Fruit fly (Drosophila melanogaster) whole organism, embryonic: ENCODE measurements around the gene P5CDh2.
A peak's percentile ranks its signal among the peaks of the same experiment; 100 is the strongest.

ENCODE experiments used
- Ada2b ChIP-seq: fragments of 200-800 bp; sonication (Bioruptor generic); IDR thresholded peaks from 2 replicates; pipeline ENCODE4 v1.3.6; 2022; ENCODE audit warnings: missing biosample characterization, missing genetic modification characterization
- Adf1 ChIP-seq: fragments of 200-800 bp; sonication (Bioruptor generic); IDR thresholded peaks from 2 replicates; pipeline ENCODE4 v1.3.6; 2022; ENCODE audit warnings: missing biosample characterization, missing genetic modification characterization
- BEAF-32 ChIP-seq: fragments of 200-800 bp; sonication (Bioruptor generic); optimal IDR thresholded peaks from 3 replicates; lab custom pipeline; 2017; ENCODE audit warnings: missing biosample characterization, missing genetic modification characterization, mild to moderate bottlenecking, moderate library complexity, missing genetic modification reagents
- CG13296 ChIP-seq: fragments of 200-800 bp; sonication (Bioruptor generic); optimal IDR thresholded peaks from 3 replicates; lab custom pipeline; 2018; ENCODE audit warnings: missing biosample characterization, mild to moderate bottlenecking, missing genetic modification characterization
- CG13624 ChIP-seq: fragments of 200-800 bp; sonication (Bioruptor generic); optimal IDR thresholded peaks from 2 replicates; lab custom pipeline; 2016; ENCODE audit warnings: missing biosample characterization, missing genetic modification characterization
- CG15011 ChIP-seq: fragments of 200-800 bp; sonication (Bioruptor generic); optimal IDR thresholded peaks from 3 replicates; lab custom pipeline; 2018; ENCODE audit warnings: missing biosample characterization, mild to moderate bottlenecking, missing genetic modification characterization
- CG1602 ChIP-seq: fragments of 200-800 bp; sonication (Bioruptor generic); optimal IDR thresholded peaks from 3 replicates; lab custom pipeline; 2016; ENCODE audit warnings: missing biosample characterization, missing genetic modification characterization
- CG17361 ChIP-seq: fragments of 200-800 bp; sonication (Bioruptor generic); IDR thresholded peaks from 3 replicates; pipeline ENCODE4 v1.3.6; 2022; ENCODE audit warnings: missing biosample characterization, missing genetic modification characterization
- CG17612 ChIP-seq: fragments of 200-800 bp; sonication (Bioruptor generic); IDR thresholded peaks from 2 replicates; pipeline ENCODE4 v1.3.6; 2022; ENCODE audit warnings: missing biosample characterization, missing genetic modification characterization
- CG17802 ChIP-seq: fragments of 200-800 bp; sonication (Bioruptor generic); optimal IDR thresholded peaks from 2 replicates; lab custom pipeline; 2018; ENCODE audit warnings: missing biosample characterization, mild to moderate bottlenecking, missing genetic modification characterization, moderate library complexity
- CG31441 ChIP-seq: fragments of 200-800 bp; sonication (Bioruptor generic); IDR thresholded peaks from 2 replicates; pipeline ENCODE4 v1.3.6; 2022; ENCODE audit warnings: missing biosample characterization, missing genetic modification characterization
- CG34376 ChIP-seq: fragments of 200-800 bp; sonication (Bioruptor generic); optimal IDR thresholded peaks from 2 replicates; lab custom pipeline; 2018; ENCODE audit warnings: missing biosample characterization, mild to moderate bottlenecking, missing genetic modification characterization
- CG3995 ChIP-seq: fragments of 200-800 bp; sonication (Bioruptor generic); optimal IDR thresholded peaks from 3 replicates; lab custom pipeline; 2016; ENCODE audit warnings: missing biosample characterization, missing genetic modification characterization
- CG43689 ChIP-seq: fragments of 200-800 bp; sonication (Bioruptor generic); IDR thresholded peaks from 2 replicates; pipeline ENCODE4 v1.3.6; 2022; ENCODE audit warnings: missing biosample characterization, missing genetic modification characterization
- CG6765 ChIP-seq: fragments of 200-800 bp; sonication (Bioruptor generic); optimal IDR thresholded peaks from 3 replicates; lab custom pipeline; 2017; ENCODE audit warnings: missing biosample characterization, mild to moderate bottlenecking, missing genetic modification characterization
- CG9609 ChIP-seq: fragments of 200-800 bp; sonication (Bioruptor generic); optimal IDR thresholded peaks from 3 replicates; lab custom pipeline; 2016; ENCODE audit warnings: missing biosample characterization, missing genetic modification characterization
- Camta ChIP-seq: fragments of 200-800 bp; sonication (Bioruptor generic); optimal IDR thresholded peaks from 2 replicates; lab custom pipeline; 2016; ENCODE audit warnings: missing biosample characterization, missing genetic modification characterization
- CoRest ChIP-seq: fragments of 200-800 bp; sonication (Bioruptor generic); optimal IDR thresholded peaks from 3 replicates; lab custom pipeline; 2018; ENCODE audit warnings: missing biosample characterization, mild to moderate bottlenecking, missing genetic modification characterization, moderate library complexity
- D ChIP-seq, 2 experiments: fragments of 200-800 bp in 1 of 2; fragments of >200 bp in 1 of 2; sonication (Bioruptor generic) in 1 of 2; optimal IDR thresholded peaks; 2 replicates in 1 of 2; 3 replicates in 1 of 2; lab custom pipeline; 2017; ENCODE audit warnings: mild to moderate bottlenecking in 1 of 2, missing biosample characterization in 1 of 2, missing genetic modification characterization in 1 of 2, missing genetic modification reagents in 1 of 2
- Deaf1 ChIP-seq: fragments of 200-800 bp; optimal IDR thresholded peaks from 3 replicates; lab custom pipeline; 2019; ENCODE audit warnings: missing biosample characterization, mild to moderate bottlenecking, missing genetic modification characterization, moderate library complexity
- Dek ChIP-seq: fragments of 200-800 bp; sonication (Bioruptor generic); optimal IDR thresholded peaks from 3 replicates; lab custom pipeline; 2019; ENCODE audit warnings: missing biosample characterization, mild to moderate bottlenecking, missing genetic modification characterization, moderate library complexity
- Dp ChIP-seq: fragments of 200-800 bp; sonication (Bioruptor generic); optimal IDR thresholded peaks from 2 replicates; lab custom pipeline; 2018; ENCODE audit warnings: missing biosample characterization, mild to moderate bottlenecking, missing genetic modification characterization, moderate library complexity
- Dref ChIP-seq: fragments of 200-800 bp; sonication (Bioruptor generic); IDR thresholded peaks from 2 replicates; pipeline ENCODE4 v1.3.6; 2022; ENCODE audit warnings: missing biosample characterization, missing genetic modification characterization
- Drgx ChIP-seq: fragments of 200-800 bp; sonication (Bioruptor generic); IDR thresholded peaks from 2 replicates; pipeline ENCODE4 v1.3.6; 2022; ENCODE audit warnings: missing biosample characterization, missing genetic modification characterization
- HLH3B ChIP-seq: fragments of 200-800 bp; sonication (Bioruptor generic); IDR thresholded peaks from 2 replicates; pipeline ENCODE4 v1.3.6; 2022; ENCODE audit warnings: missing biosample characterization, missing genetic modification characterization
- Hey ChIP-seq: fragments of 200-800 bp; sonication (Bioruptor generic); optimal IDR thresholded peaks from 3 replicates; lab custom pipeline; 2018; ENCODE audit warnings: missing biosample characterization, mild to moderate bottlenecking, missing genetic modification characterization
- Hr78 ChIP-seq, 2 experiments: fragments of 200-800 bp in 1 of 2; fragments of >200 bp in 1 of 2; sonication (Bioruptor generic) in 1 of 2; optimal IDR thresholded peaks; 2 replicates each; lab custom pipeline; 2017 to 2019; ENCODE audit warnings: missing biosample characterization in 2 of 2, missing genetic modification characterization in 2 of 2, mild to moderate bottlenecking in 1 of 2, moderate library complexity in 1 of 2
- Lhr ChIP-seq: fragments of 200-800 bp; sonication (Bioruptor generic); optimal IDR thresholded peaks from 3 replicates; lab custom pipeline; 2017; ENCODE audit warnings: mild to moderate bottlenecking, missing biosample characterization, missing genetic modification reagents, missing genetic modification characterization
- NfI ChIP-seq: fragments of 200-800 bp; sonication (Bioruptor generic); optimal IDR thresholded peaks from 3 replicates; lab custom pipeline; 2018; ENCODE audit warnings: missing biosample characterization, mild to moderate bottlenecking, missing genetic modification characterization, moderate library complexity
- Rfx ChIP-seq: fragments of 200-800 bp; sonication (Bioruptor generic); IDR thresholded peaks from 2 replicates; pipeline ENCODE4 v1.3.6; 2022; ENCODE audit warnings: missing biosample characterization, missing genetic modification characterization
- abd-A ChIP-seq: fragments of 200-800 bp; sonication (Bioruptor generic); optimal IDR thresholded peaks from 3 replicates; lab custom pipeline; 2019; ENCODE audit warnings: missing biosample characterization, mild to moderate bottlenecking, missing genetic modification characterization, moderate library complexity
- cas ChIP-seq: fragments of 200-800 bp; sonication (Bioruptor generic); IDR thresholded peaks from 2 replicates; pipeline ENCODE4 v1.3.6; 2022; ENCODE audit warnings: missing biosample characterization, missing genetic modification characterization
- chinmo ChIP-seq: fragments of 200-800 bp; sonication (Bioruptor generic); IDR thresholded peaks from 4 replicates; pipeline ENCODE4 v1.3.6; 2022; ENCODE audit warnings: missing biosample characterization, missing genetic modification characterization; ENCODE audit not compliant: partially characterized antibody
- corto ChIP-seq: fragments of 200-800 bp; sonication (Bioruptor generic); optimal IDR thresholded peaks from 2 replicates; lab custom pipeline; 2016; ENCODE audit warnings: missing biosample characterization, mild to moderate bottlenecking, missing genetic modification characterization, moderate library complexity
- crc ChIP-seq: fragments of 200-800 bp; sonication (Bioruptor generic); optimal IDR thresholded peaks from 2 replicates; lab custom pipeline; 2016; ENCODE audit warnings: missing biosample characterization, missing genetic modification characterization
- ems ChIP-seq: fragments of 200-800 bp; sonication (Bioruptor generic); optimal IDR thresholded peaks from 3 replicates; lab custom pipeline; 2016; ENCODE audit warnings: missing biosample characterization, missing genetic modification characterization
- exex ChIP-seq: fragments of 200-800 bp; sonication (Bioruptor generic); optimal IDR thresholded peaks from 4 replicates; lab custom pipeline; 2018; ENCODE audit warnings: missing biosample characterization, mild to moderate bottlenecking, missing genetic modification characterization, moderate library complexity
- gsb-n ChIP-seq: fragments of 200-800 bp; sonication (Bioruptor generic); optimal IDR thresholded peaks from 3 replicates; lab custom pipeline; 2018; ENCODE audit warnings: missing biosample characterization, mild to moderate bottlenecking, missing genetic modification characterization
- ind ChIP-seq: fragments of 200-800 bp; sonication (Bioruptor generic); optimal IDR thresholded peaks from 3 replicates; lab custom pipeline; 2016; ENCODE audit warnings: missing biosample characterization, missing genetic modification characterization
- inv ChIP-seq: fragments of 200-800 bp; sonication (Bioruptor generic); IDR thresholded peaks from 2 replicates; pipeline ENCODE4 v1.3.6; 2022; ENCODE audit warnings: missing biosample characterization, missing genetic modification characterization; ENCODE audit not compliant: partially characterized antibody
- kah ChIP-seq: fragments of 200-800 bp; sonication (Bioruptor generic); optimal IDR thresholded peaks from 2 replicates; lab custom pipeline; 2018; ENCODE audit warnings: missing biosample characterization, mild to moderate bottlenecking, missing genetic modification characterization
- lab ChIP-seq: fragments of 200-800 bp; sonication (Bioruptor generic); optimal IDR thresholded peaks from 3 replicates; lab custom pipeline; 2017; ENCODE audit warnings: missing biosample characterization, missing genetic modification characterization, mild to moderate bottlenecking, moderate library complexity, missing genetic modification reagents
- nerfin-2 ChIP-seq: fragments of 200-800 bp; sonication (Bioruptor generic); IDR thresholded peaks from 2 replicates; pipeline ENCODE4 v1.3.6; 2022; ENCODE audit warnings: missing biosample characterization, missing genetic modification characterization; ENCODE audit not compliant: partially characterized antibody
- pita ChIP-seq: fragments of 200-800 bp; sonication (Bioruptor generic); optimal IDR thresholded peaks from 2 replicates; lab custom pipeline; 2017; ENCODE audit warnings: missing biosample characterization, mild to moderate bottlenecking, missing genetic modification characterization
- rib ChIP-seq: fragments of 200-800 bp; sonication (Bioruptor generic); IDR thresholded peaks from 2 replicates; pipeline ENCODE4 v1.3.6; 2022; ENCODE audit warnings: missing biosample characterization, missing genetic modification characterization
- sens ChIP-seq: fragments of 200-800 bp; sonication (Bioruptor generic); peaks from one replicate; lab custom pipeline; 2016; ENCODE audit warnings: missing biosample characterization, missing genetic modification characterization
- sima ChIP-seq: fragments of 200-800 bp; sonication (Bioruptor generic); optimal IDR thresholded peaks from 2 replicates; lab custom pipeline; 2016; ENCODE audit warnings: missing biosample characterization, missing genetic modification characterization
- slp2 ChIP-seq: fragments of 200-800 bp; sonication (Bioruptor generic); optimal IDR thresholded peaks from 2 replicates; lab custom pipeline; 2016; ENCODE audit warnings: missing biosample characterization, missing genetic modification characterization
- tx ChIP-seq: fragments of 200-800 bp; sonication (Bioruptor generic); optimal IDR thresholded peaks from 2 replicates; lab custom pipeline; 2016; ENCODE audit warnings: missing biosample characterization, missing genetic modification characterization
- wek ChIP-seq: fragments of 200-800 bp; sonication (Bioruptor generic); optimal IDR thresholded peaks from 3 replicates; lab custom pipeline; 2018; ENCODE audit warnings: missing biosample characterization, mild to moderate bottlenecking, missing genetic modification characterization, moderate library complexity

P5CDh2 gene

DNA sequence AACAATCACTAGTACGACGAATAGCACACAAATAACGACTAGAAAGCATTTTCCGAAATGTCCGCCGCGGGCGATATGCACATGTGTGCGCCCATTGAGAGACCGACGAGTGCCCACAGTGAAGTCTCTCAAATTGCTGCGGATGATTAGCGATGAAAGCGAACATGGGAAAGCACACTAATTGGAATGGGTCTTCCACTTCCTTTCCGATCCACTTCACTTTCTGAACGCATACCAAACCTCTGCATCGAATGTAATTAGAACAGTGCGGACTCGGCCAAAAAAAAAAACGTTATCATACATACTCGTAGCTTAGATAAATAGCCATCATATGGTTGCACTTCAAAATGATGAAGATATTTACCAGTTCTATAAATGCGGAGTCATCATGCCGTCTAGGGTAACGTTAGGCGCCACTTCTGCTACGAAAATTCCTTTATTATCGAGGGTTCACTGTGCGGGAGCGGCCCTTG, 27.7 kb upstream of the P5CDh2 start (continued):
- TF ChIP-seq gsb-n (tag; lab: Kevin White, UChicago): peak; percentile 68
- TF ChIP-seq nerfin-2: no peak
- TF ChIP-seq Deaf1: no peak
- no peak for TF ChIP-seq Dp
- TF ChIP-seq ems (GFP tag; lab: Kevin White, UChicago): peak; percentile 13
- TF ChIP-seq CG6765 (GFP tag; lab: Kevin White, UChicago): no peak
- TF ChIP-seq ind (GFP tag; lab: Kevin White, UChicago): peak; percentile 8
- TF ChIP-seq CG34376: no peak
- TF ChIP-seq Hr78 (GFP tag; optimal IDR thresholded peaks at IDR 0.05; lab: Kevin White, UChicago): peak in 1 of 2 experiments; percentile 26
- peak; percentile 33; the same call in 1 of the 2 replicates for TF ChIP-seq rib (GFP tag; lab: Robert Waterston, UW)
- no peak for TF ChIP-seq exex (tag; lab: Kevin White, UChicago)
- TF ChIP-seq tx (GFP tag; lab: Kevin White, UChicago): peak; percentile 37
- no peak for TF ChIP-seq Adf1
- TF ChIP-seq CG17361 (GFP tag; lab: Robert Waterston, UW): peak; percentile 74
- peak; percentile 18 for TF ChIP-seq crc
- TF ChIP-seq inv (GFP tag; lab: Robert Waterston, UW): no peak
- TF ChIP-seq D (optimal IDR thresholded peaks at IDR 0.05; lab: Kevin White, UChicago): no peak
- TF ChIP-seq D (GFP tag; optimal IDR thresholded peaks at IDR 0.05; lab: Kevin White, UChicago): peak; percentile 41
- TF ChIP-seq kah (GFP tag; lab: Kevin White, UChicago): no peak
- TF ChIP-seq lab (GFP tag; lab: Kevin White, UChicago): peak; percentile 38
- peak; percentile 15; the same call in 1 of the 2 replicates for TF ChIP-seq HLH3B (GFP tag; lab: Robert Waterston, UW)
- TF ChIP-seq CG15011: no peak
- TF ChIP-seq BEAF-32 (GFP tag; lab: Kevin White, UChicago): no peak
- peak; percentile 36 for TF ChIP-seq CG9609
- TF ChIP-seq Lhr (GFP tag; lab: Kevin White, UChicago): peak; percentile 27
- no peak for TF ChIP-seq cas
- TF ChIP-seq CG3995 (GFP tag; lab: Kevin White, UChicago): no peak
- no peak for TF ChIP-seq Rfx
- no peak for TF ChIP-seq wek (GFP tag; lab: Kevin White, UChicago)
- peak; percentile 0 for TF ChIP-seq CG1602 (GFP tag; lab: Kevin White, UChicago)
- no peak for TF ChIP-seq Hey (tag; lab: Kevin White, UChicago)
- TF ChIP-seq NfI (GFP tag; lab: Kevin White, UChicago): peak; percentile 8
- TF ChIP-seq CG17612: no peak
- 0 out of 2 replicates have a peak, but pooled peaks have one; percentile 18 for TF ChIP-seq Ada2b (GFP tag; lab: Robert Waterston, UW)
- peak; percentile 15 for TF ChIP-seq CG13624 (GFP tag; lab: Kevin White, UChicago)
- TF ChIP-seq CG13296 (GFP tag; lab: Kevin White, UChicago): no peak
- TF ChIP-seq slp2 (GFP tag; lab: Kevin White, UChicago): peak; percentile 28
- TF ChIP-seq Dref: no peak
- TF ChIP-seq pita (GFP tag; lab: Kevin White, UChicago): no peak
- TF ChIP-seq sens (GFP tag; lab: Kevin White, UChicago): peak; percentile 93
- no peak for TF ChIP-seq Drgx
- TF ChIP-seq Camta: peak; percentile 54
- peak; percentile 50; the same call in 1 of the 2 replicates for TF ChIP-seq CG31441 (GFP tag; lab: Robert Waterston, UW)
- TF ChIP-seq corto (GFP tag; lab: Kevin White, UChicago): no peak
- TF ChIP-seq Dek (tag; lab: Kevin White, UChicago): no peak
- no peak for TF ChIP-seq sima (GFP tag; lab: Kevin White, UChicago)
- TF ChIP-seq chinmo: no peak
- TF ChIP-seq CoRest: peak; percentile 55
- no peak for TF ChIP-seq abd-A
- no peak for TF ChIP-seq CG17802 (tag; lab: Kevin White, UChicago)
- TF ChIP-seq CG43689 (GFP tag; lab: Robert Waterston, UW): no peak
